Worm (Caenorhabditis elegans): ENCODE measurements around the gene C32B5.7.
A peak's percentile ranks its signal among the peaks of the same experiment; 100 is the strongest.
"Not testable (repeated sequence)": the region's sequence is repeated elsewhere in the genome, so short reads cannot be mapped to it uniquely, and the experiment has no call there.

The C32B5.7 gene

DNA sequence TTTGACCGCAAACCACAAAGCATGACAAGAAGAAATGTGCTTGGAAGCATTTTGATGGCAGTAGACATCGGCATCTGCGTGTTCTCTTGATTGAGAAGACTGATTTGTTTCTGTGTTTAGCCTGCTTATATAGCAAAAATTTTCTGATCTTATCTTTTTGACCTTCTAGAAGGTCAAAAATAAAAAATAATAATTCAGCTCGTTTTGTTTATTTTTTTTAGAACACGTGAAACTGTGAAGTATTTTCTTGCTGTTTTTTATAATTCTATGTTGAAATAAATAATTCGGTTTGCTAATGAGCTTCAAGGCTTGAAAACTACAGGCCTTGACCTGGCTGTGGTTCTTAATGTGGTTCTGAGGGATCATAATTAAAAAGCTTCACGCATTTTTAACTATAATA, 33.0 kb upstream of the C32B5.7 start, which contains the start of gene R07C3.13:
R07C3.13 (minus strand) TSS at position 101 of the 400 bp plus-strand sequence.
- TF ChIP-seq ama-1 (optimal IDR thresholded peaks at IDR 0.05) = no peak
- TF ChIP-seq B0310.2 (tag; optimal IDR thresholded peaks at IDR 0.05) = no peak
- TF ChIP-seq tbx-37 (GFP tag; conservative IDR thresholded peaks at IDR 0.05) = no peak
- TF ChIP-seq aly-1 (tag; optimal IDR thresholded peaks at IDR 0.05) = no peak
- no peak for TF ChIP-seq F13C5.2 (tag; optimal IDR thresholded peaks at IDR 0.05)
- no peak for TF ChIP-seq tbx-11 (GFP tag; IDR thresholded peaks at IDR 0.05)
- no peak for TF ChIP-seq sea-1 (GFP tag; conservative IDR thresholded peaks at IDR 0.05)
- TF ChIP-seq ceh-36 (tag; optimal IDR thresholded peaks at IDR 0.05) = no peak
- no peak for TF ChIP-seq hnd-1 (tag; optimal IDR thresholded peaks at IDR 0.05)
- no peak for TF ChIP-seq ceh-13 (GFP tag; optimal IDR thresholded peaks at IDR 0.05)
- no peak for TF ChIP-seq scrt-1 (GFP tag; IDR thresholded peaks at IDR 0.05)
- no peak for TF ChIP-seq pes-1 (GFP tag; IDR thresholded peaks at IDR 0.05)
- TF ChIP-seq flt-1 (GFP tag; IDR thresholded peaks at IDR 0.05) = no peak
- no peak for TF ChIP-seq hmg-4 (GFP tag; optimal IDR thresholded peaks at IDR 0.05)
- no peak for TF ChIP-seq ets-7 (tag; optimal IDR thresholded peaks at IDR 0.05)
- TF ChIP-seq hmbx-1 (tag; optimal IDR thresholded peaks at IDR 0.05) = no peak

DNA sequence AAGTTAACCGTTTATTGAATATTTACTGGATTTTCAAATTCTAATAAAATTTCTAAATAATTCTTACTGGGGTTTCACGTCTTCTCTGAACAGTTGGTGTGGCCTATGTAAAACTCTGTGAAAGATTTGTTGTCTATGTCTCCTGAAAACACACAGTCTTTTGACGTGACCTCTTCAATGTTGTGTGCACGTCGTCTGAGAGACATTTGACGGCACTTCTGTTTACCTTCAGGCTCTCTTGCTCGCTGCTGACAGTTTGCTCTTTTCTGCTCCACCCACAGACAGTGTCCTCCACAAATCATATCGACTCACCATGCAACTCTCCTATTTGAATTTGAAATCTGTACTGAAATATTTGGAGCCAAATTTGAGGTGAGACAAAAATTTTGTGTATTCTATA, 29.5 kb upstream of the C32B5.7 start, which contains the start of gene fbxc-34:
fbxc-34 (plus strand) TSS at position 301 of the 400 bp plus-strand sequence.
- TF ChIP-seq ceh-13 (GFP tag; optimal IDR thresholded peaks at IDR 0.05); hnd-1 (tag; optimal IDR thresholded peaks at IDR 0.05); F13C5.2 (tag; optimal IDR thresholded peaks at IDR 0.05): not testable (repeated sequence)

- TF ChIP-seq ceh-13 (GFP tag; optimal IDR thresholded peaks at IDR 0.05) = no peak
These were observed 27.6 kb upstream of the C32B5.7 start, which contains the start of gene acs-15 for ce11 chrII:932718-933117. Gene acs-15 (plus strand): TSS chrII:933018.

- TF ChIP-seq sea-1 (GFP tag; conservative IDR thresholded peaks at IDR 0.05) (0 out of 2 replicates have a peak, but pooled peaks have one; percentile 22), aly-1 (tag; optimal IDR thresholded peaks at IDR 0.05) (no peak)
These were observed 23.1 kb upstream of the C32B5.7 start for ce11 chrII:937265-937664.

DNA sequence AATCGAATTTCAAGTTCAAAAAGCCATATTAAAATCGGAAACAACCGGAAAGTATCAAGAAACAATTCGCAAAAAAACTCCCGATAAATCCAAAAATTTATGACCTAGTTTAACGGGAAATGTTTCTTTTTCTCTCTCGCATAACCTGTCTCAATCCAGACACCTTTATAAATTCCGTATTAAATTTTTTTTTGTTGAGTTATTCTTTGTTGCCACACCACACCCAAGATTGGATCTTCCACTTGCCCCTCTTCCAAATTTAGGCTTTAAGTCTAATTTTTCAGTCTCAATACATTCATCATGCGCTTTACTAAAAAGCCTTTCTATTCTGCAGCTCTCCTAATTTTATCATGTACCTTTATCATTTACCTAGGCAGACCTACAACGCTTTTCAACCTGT, 21.8 kb upstream of the C32B5.7 start, which contains the start of gene R07C3.3:
R07C3.3 (plus strand) TSS at position 301 of the 400 bp plus-strand sequence.
- TF ChIP-seq ama-1 (optimal IDR thresholded peaks at IDR 0.05) (no peak), ceh-13 (GFP tag; optimal IDR thresholded peaks at IDR 0.05) (no peak), aly-1 (tag; optimal IDR thresholded peaks at IDR 0.05) (no peak), tbx-37 (GFP tag; conservative IDR thresholded peaks at IDR 0.05) (no peak), hmbx-1 (tag; optimal IDR thresholded peaks at IDR 0.05) (no peak), tra-4 (tag; optimal IDR thresholded peaks at IDR 0.05) (no peak), flt-1 (GFP tag; IDR thresholded peaks at IDR 0.05) (no peak), tbx-11 (GFP tag; IDR thresholded peaks at IDR 0.05) (no peak), sea-1 (GFP tag; conservative IDR thresholded peaks at IDR 0.05) (no peak), hnd-1 (tag; optimal IDR thresholded peaks at IDR 0.05) (no peak), ets-7 (tag; optimal IDR thresholded peaks at IDR 0.05) (no peak), pes-1 (GFP tag; IDR thresholded peaks at IDR 0.05) (no peak)

ce11 chrII:940779-941178, 19.5 kb upstream of the C32B5.7 start, which contains the start of gene fbxc-36:
Gene fbxc-36 (plus strand): TSS chrII:940983.
- TF ChIP-seq ceh-13 (GFP tag; optimal IDR thresholded peaks at IDR 0.05) (no peak), tbx-11 (GFP tag; IDR thresholded peaks at IDR 0.05) (no peak)

ce11 chrII:943773-944172, 16.6 kb upstream of the C32B5.7 start, which contains the start of gene clec-43:
Gene clec-43 (plus strand): TSS chrII:944066.
- TF ChIP-seq flt-1 (GFP tag; IDR thresholded peaks at IDR 0.05) = no peak
- TF ChIP-seq tbx-11 (GFP tag; IDR thresholded peaks at IDR 0.05) = no peak
- no peak for TF ChIP-seq ceh-13 (GFP tag; optimal IDR thresholded peaks at IDR 0.05)
- TF ChIP-seq ceh-36 (tag; optimal IDR thresholded peaks at IDR 0.05) = no peak
- no peak for TF ChIP-seq tbx-37 (GFP tag; conservative IDR thresholded peaks at IDR 0.05)
- TF ChIP-seq hnd-1 (tag; optimal IDR thresholded peaks at IDR 0.05) = no peak
- no peak for TF ChIP-seq scrt-1 (GFP tag; IDR thresholded peaks at IDR 0.05)
- no peak for TF ChIP-seq sea-1 (GFP tag; conservative IDR thresholded peaks at IDR 0.05)
- TF ChIP-seq F13C5.2 (tag; optimal IDR thresholded peaks at IDR 0.05) = no peak
- no peak for TF ChIP-seq hmg-4 (GFP tag; optimal IDR thresholded peaks at IDR 0.05)
- TF ChIP-seq aly-1 (tag; optimal IDR thresholded peaks at IDR 0.05) = no peak
- no peak for TF ChIP-seq B0310.2 (tag; optimal IDR thresholded peaks at IDR 0.05)
- TF ChIP-seq tra-4 (tag; optimal IDR thresholded peaks at IDR 0.05) = no peak
- no peak for TF ChIP-seq pes-1 (GFP tag; IDR thresholded peaks at IDR 0.05)
- no peak for TF ChIP-seq ets-7 (tag; optimal IDR thresholded peaks at IDR 0.05)
- TF ChIP-seq hmbx-1 (tag; optimal IDR thresholded peaks at IDR 0.05) = no peak
- no peak for TF ChIP-seq ama-1 (optimal IDR thresholded peaks at IDR 0.05)

ce11 chrII:948091-948490, 12.2 kb upstream of the C32B5.7 start, which contains the start of gene fbxc-32:
Gene fbxc-32 (minus strand): TSS chrII:948191.
- no peak for TF ChIP-seq aly-1 (tag; optimal IDR thresholded peaks at IDR 0.05)
- TF ChIP-seq ceh-13 (GFP tag; optimal IDR thresholded peaks at IDR 0.05) = no peak

DNA sequence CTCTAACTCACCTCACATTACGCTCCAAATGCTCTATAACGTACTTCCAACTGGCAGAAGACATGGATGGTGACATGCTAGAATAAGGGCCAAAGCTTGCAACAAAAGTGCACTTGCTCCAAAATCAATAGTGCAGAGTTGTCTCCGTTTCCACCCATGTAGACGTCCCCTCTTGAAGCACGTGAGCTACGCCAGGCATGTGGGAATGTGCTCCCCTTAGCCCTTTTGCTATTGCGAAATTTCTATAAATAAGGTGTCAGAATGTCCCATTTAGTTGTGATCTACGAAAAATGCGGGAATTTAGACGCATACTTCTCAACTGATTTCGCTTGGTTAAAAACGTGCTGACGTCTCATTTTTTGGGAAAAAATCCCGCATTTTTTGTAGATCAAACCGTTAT, 10.0 kb upstream of the C32B5.7 start:
- TF ChIP-seq tbx-37 (GFP tag; conservative IDR thresholded peaks at IDR 0.05) = no peak
- TF ChIP-seq hmbx-1 (tag; optimal IDR thresholded peaks at IDR 0.05) = no peak
- TF ChIP-seq ceh-36 (tag; optimal IDR thresholded peaks at IDR 0.05) = no peak
- TF ChIP-seq flt-1 (GFP tag; IDR thresholded peaks at IDR 0.05) = no peak
- TF ChIP-seq pes-1 (GFP tag; IDR thresholded peaks at IDR 0.05) = no peak
- no peak for TF ChIP-seq hnd-1 (tag; optimal IDR thresholded peaks at IDR 0.05)
- TF ChIP-seq F13C5.2 (tag; optimal IDR thresholded peaks at IDR 0.05) = no peak
- TF ChIP-seq ama-1 (optimal IDR thresholded peaks at IDR 0.05) = no peak
- TF ChIP-seq B0310.2 (tag; optimal IDR thresholded peaks at IDR 0.05) = no peak
- no peak for TF ChIP-seq ets-7 (tag; optimal IDR thresholded peaks at IDR 0.05)
- TF ChIP-seq hmg-4 (GFP tag; optimal IDR thresholded peaks at IDR 0.05) = no peak
- no peak for TF ChIP-seq aly-1 (tag; optimal IDR thresholded peaks at IDR 0.05)
- no peak for TF ChIP-seq sea-1 (GFP tag; conservative IDR thresholded peaks at IDR 0.05)
- no peak for TF ChIP-seq ceh-13 (GFP tag; optimal IDR thresholded peaks at IDR 0.05)
- no peak for TF ChIP-seq scrt-1 (GFP tag; IDR thresholded peaks at IDR 0.05)
- no peak for TF ChIP-seq tra-4 (tag; optimal IDR thresholded peaks at IDR 0.05)
- TF ChIP-seq tbx-11 (GFP tag; IDR thresholded peaks at IDR 0.05) = no peak

Data from whole organism, early embryonic.